Worm (Caenorhabditis elegans): ENCODE data around the gene M162.7.

ce11 chrV:19745852-19746251 lies 49.0 kb downstream of the M162.7 start, which contains the start of gene W04E12.5:
- TF ChIP-seq fos-1 (tag; optimal IDR thresholded peaks at IDR 0.05) (no peak), snpc-4 (tag; optimal IDR thresholded peaks at IDR 0.05) (no peak)
